Worm (Caenorhabditis elegans) whole organism, early embryonic: Measurements from ENCODE around the gene F02C12.2.
"Not testable (repeated sequence)": the region's sequence is repeated elsewhere in the genome, so short reads cannot be mapped to it uniquely, and the experiment has no call there.

Source experiments
- B0310.2 ChIP-seq: sonication (generic microtip); optimal IDR thresholded peaks from 2 replicates; lab custom pipeline; 2016; ENCODE audit warnings: mild to moderate bottlenecking, missing genetic modification characterization, missing compliant biosample characterization
- F13C5.2 ChIP-seq: sonication (generic microtip); optimal IDR thresholded peaks from 2 replicates; lab custom pipeline; 2017; ENCODE audit warnings: mild to moderate bottlenecking, missing genetic modification characterization, inconsistent platforms, missing compliant biosample characterization
- aly-1 ChIP-seq: sonication (generic microtip); optimal IDR thresholded peaks from 2 replicates; lab custom pipeline; 2016; ENCODE audit warnings: missing genetic modification characterization, missing compliant biosample characterization
- ama-1 ChIP-seq: fragments of 150-350 bp; optimal IDR thresholded peaks from 2 replicates; lab custom pipeline; 2014
- ceh-13 ChIP-seq: fragments of 200-800 bp; sonication (Bioruptor generic); optimal IDR thresholded peaks from 2 replicates; lab custom pipeline; 2018; ENCODE audit warnings: mild to moderate bottlenecking, missing genetic modification characterization, missing compliant biosample characterization
- ceh-36 ChIP-seq: sonication (generic microtip); optimal IDR thresholded peaks from 2 replicates; lab custom pipeline; 2016; ENCODE audit warnings: missing genetic modification characterization, inconsistent platforms, missing compliant biosample characterization
- ets-7 ChIP-seq: sonication (generic microtip); optimal IDR thresholded peaks from 2 replicates; lab custom pipeline; 2016; ENCODE audit warnings: missing genotype, missing genetic modification characterization, missing compliant biosample characterization
- flt-1 ChIP-seq: fragments of 200-800 bp; sonication (Bioruptor generic); IDR thresholded peaks from 2 replicates; pipeline ENCODE4 v1.3.6; 2022; ENCODE audit warnings: missing genetic modification characterization, missing compliant biosample characterization
- hmbx-1 ChIP-seq: sonication (generic microtip); optimal IDR thresholded peaks from 2 replicates; lab custom pipeline; 2016; ENCODE audit warnings: mild to moderate bottlenecking, missing genetic modification characterization, missing compliant biosample characterization
- hmg-4 ChIP-seq: fragments of 200-800 bp; sonication (Bioruptor generic); optimal IDR thresholded peaks from 2 replicates; lab custom pipeline; 2018; ENCODE audit warnings: mild to moderate bottlenecking, missing genetic modification characterization, missing compliant biosample characterization
- hnd-1 ChIP-seq: sonication (generic microtip); optimal IDR thresholded peaks from 2 replicates; lab custom pipeline; 2016; ENCODE audit warnings: missing genetic modification characterization, missing compliant biosample characterization
- pes-1 ChIP-seq: fragments of 200-800 bp; sonication (Bioruptor generic); IDR thresholded peaks from 2 replicates; pipeline ENCODE4 v1.3.6; 2022; ENCODE audit warnings: missing genetic modification reagents, missing genetic modification characterization, missing compliant biosample characterization
- scrt-1 ChIP-seq: fragments of 200-800 bp; sonication (Bioruptor generic); IDR thresholded peaks from 2 replicates; pipeline ENCODE4 v1.3.6; 2022; ENCODE audit warnings: missing genetic modification characterization, missing compliant biosample characterization
- sea-1 ChIP-seq: fragments of 200-800 bp; sonication (Bioruptor generic); conservative IDR thresholded peaks from 2 replicates; pipeline ENCODE4 v1.3.6; 2022; ENCODE audit warnings: missing genetic modification characterization, missing compliant biosample characterization
- tbx-11 ChIP-seq: fragments of 200-800 bp; sonication (Bioruptor generic); IDR thresholded peaks from 2 replicates; pipeline ENCODE4 v1.3.6; 2022; ENCODE audit warnings: missing genetic modification characterization, missing compliant biosample characterization
- tbx-37 ChIP-seq: fragments of 200-800 bp; sonication (Bioruptor generic); conservative IDR thresholded peaks from 2 replicates; pipeline ENCODE4 v1.3.6; 2022; ENCODE audit warnings: missing genetic modification reagents, missing genetic modification characterization, missing compliant biosample characterization
- tra-4 ChIP-seq: sonication (generic microtip); optimal IDR thresholded peaks from 2 replicates; lab custom pipeline; 2017; ENCODE audit warnings: missing genetic modification characterization, missing compliant biosample characterization

F02C12.2 gene

ce11 chrX:13435116-13435515, 36.0 kb upstream of the F02C12.2 start:
- TF ChIP-seq hmg-4 (GFP tag; lab: Kevin White, UChicago), result no peak
- no peak for TF ChIP-seq tbx-11
- no peak for TF ChIP-seq ama-1
- TF ChIP-seq hmbx-1, result no peak
- TF ChIP-seq F13C5.2 (tag; lab: Kevin White, UChicago), result no peak
- TF ChIP-seq tbx-37 (GFP tag; lab: Robert Waterston, UW), result no peak
- no peak for TF ChIP-seq ceh-36 (tag; lab: Kevin White, UChicago)
- no peak for TF ChIP-seq tra-4 (tag; lab: Kevin White, UChicago)
- TF ChIP-seq hnd-1 (tag; lab: Kevin White, UChicago), result no peak
- no peak for TF ChIP-seq pes-1 (GFP tag; lab: Robert Waterston, UW)
- TF ChIP-seq B0310.2 (tag; lab: Kevin White, UChicago), result no peak
- TF ChIP-seq ets-7 (tag; lab: Kevin White, UChicago), result no peak
- TF ChIP-seq ceh-13 (GFP tag; lab: Kevin White, UChicago), result no peak
- no peak for TF ChIP-seq sea-1
- TF ChIP-seq aly-1 (tag; lab: Kevin White, UChicago), result no peak
- no peak for TF ChIP-seq flt-1 (GFP tag; lab: Robert Waterston, UW)

ce11 chrX:13431388-13431787, 32.3 kb upstream of the F02C12.2 start, which contains the start of gene C29F7.10:
Gene C29F7.10 (minus strand): TSS chrX:13431488.
- not testable (repeated sequence) for TF ChIP-seq scrt-1; tbx-37 (GFP tag; lab: Robert Waterston, UW); sea-1

ce11 chrX:13428755-13429154, 29.6 kb upstream of the F02C12.2 start, which contains the start of gene fkh-4:
Gene fkh-4 (minus strand): TSS chrX:13428855.
- not testable (repeated sequence) for TF ChIP-seq ama-1, scrt-1, tbx-11

- TF ChIP-seq hnd-1 (tag; lab: Kevin White, UChicago), result no peak
These were observed 24.2 kb upstream of the F02C12.2 start, which contains the start of gene fkh-3 for ce11 chrX:13423340-13423739. Gene fkh-3 (minus strand): TSS chrX:13423440.

- no peak for TF ChIP-seq hmg-4 (GFP tag; lab: Kevin White, UChicago)
- no peak for TF ChIP-seq flt-1 (GFP tag; lab: Robert Waterston, UW)
- no peak for TF ChIP-seq tbx-11
- no peak for TF ChIP-seq tbx-37 (GFP tag; lab: Robert Waterston, UW)
- no peak for TF ChIP-seq hmbx-1
- no peak for TF ChIP-seq F13C5.2 (tag; lab: Kevin White, UChicago)
- no peak for TF ChIP-seq scrt-1
- TF ChIP-seq ama-1, result no peak
- TF ChIP-seq hnd-1 (tag; lab: Kevin White, UChicago), result no peak
- TF ChIP-seq aly-1 (tag; lab: Kevin White, UChicago), result no peak
- no peak for TF ChIP-seq ets-7 (tag; lab: Kevin White, UChicago)
- TF ChIP-seq sea-1, result no peak
- TF ChIP-seq B0310.2 (tag; lab: Kevin White, UChicago), result no peak
- no peak for TF ChIP-seq ceh-36 (tag; lab: Kevin White, UChicago)
- no peak for TF ChIP-seq ceh-13 (GFP tag; lab: Kevin White, UChicago)
- no peak for TF ChIP-seq pes-1 (GFP tag; lab: Robert Waterston, UW)
- TF ChIP-seq tra-4 (tag; lab: Kevin White, UChicago), result no peak
These were observed 21.9 kb upstream of the F02C12.2 start for ce11 chrX:13421068-13421467.

ce11 chrX:13419884-13420339, 20.8 kb upstream of the F02C12.2 start, which contains the start of gene C29F7.3:
Gene C29F7.3 (minus strand): TSS chrX:13419934.
- TF ChIP-seq tbx-11 (no peak), aly-1 (tag; lab: Kevin White, UChicago) (peak; percentile 6)

ce11 chrX:13417479-13417878, 18.4 kb upstream of the F02C12.2 start:
- TF ChIP-seq ceh-36 (tag; lab: Kevin White, UChicago), result no peak
- TF ChIP-seq flt-1 (GFP tag; lab: Robert Waterston, UW), result no peak
- no peak for TF ChIP-seq tra-4 (tag; lab: Kevin White, UChicago)
- no peak for TF ChIP-seq tbx-11
- no peak for TF ChIP-seq hmbx-1
- no peak for TF ChIP-seq B0310.2 (tag; lab: Kevin White, UChicago)
- no peak for TF ChIP-seq ets-7 (tag; lab: Kevin White, UChicago)
- no peak for TF ChIP-seq sea-1
- no peak for TF ChIP-seq scrt-1
- TF ChIP-seq hmg-4 (GFP tag; lab: Kevin White, UChicago), result no peak
- no peak for TF ChIP-seq hnd-1 (tag; lab: Kevin White, UChicago)

- TF ChIP-seq pes-1 (GFP tag; lab: Robert Waterston, UW) (no peak), hnd-1 (tag; lab: Kevin White, UChicago) (no peak), tbx-11 (no peak), tra-4 (tag; lab: Kevin White, UChicago) (no peak), hmg-4 (GFP tag; lab: Kevin White, UChicago) (no peak), aly-1 (tag; lab: Kevin White, UChicago) (no peak), ceh-13 (GFP tag; lab: Kevin White, UChicago) (no peak), ama-1 (no peak), B0310.2 (tag; lab: Kevin White, UChicago) (no peak), flt-1 (GFP tag; lab: Robert Waterston, UW) (no peak), F13C5.2 (tag; lab: Kevin White, UChicago) (no peak), ets-7 (tag; lab: Kevin White, UChicago) (no peak)
These were observed 16.6 kb upstream of the F02C12.2 start, which contains the start of gene C29F7.2 for ce11 chrX:13415722-13416121. Gene C29F7.2 (plus strand): TSS chrX:13416078.
